Worm (Caenorhabditis elegans): Measurements from ENCODE around the gene K07F5.16.

DNA sequence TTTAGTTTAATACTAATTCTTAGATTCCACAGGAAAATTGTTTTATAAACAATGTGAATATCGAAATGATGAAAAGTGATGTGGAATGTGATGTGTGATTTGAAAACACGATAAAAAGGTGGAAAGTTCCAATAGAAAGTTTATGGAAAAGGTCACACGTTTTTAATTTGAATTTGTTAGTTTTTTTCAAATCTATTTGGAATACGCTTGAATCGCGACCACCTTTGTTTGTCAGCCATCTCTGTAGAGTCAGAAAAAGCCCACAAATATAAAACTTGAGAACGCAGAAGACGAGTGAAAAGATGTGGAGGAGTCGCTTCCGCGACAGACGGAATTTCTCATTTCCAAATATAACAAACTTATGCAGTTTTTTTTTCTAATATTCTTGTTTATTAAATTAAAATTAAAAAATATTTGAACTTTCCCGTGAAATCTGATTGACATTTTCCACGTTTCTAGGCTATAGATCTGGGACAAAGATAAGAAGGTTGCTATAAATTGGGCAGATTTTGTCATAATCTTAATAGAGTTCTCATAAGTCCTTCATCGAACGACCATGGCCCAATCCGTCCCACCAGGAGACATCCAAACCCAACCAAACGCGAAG lies 22.8 kb upstream of the K07F5.16 start, which contains the start of the genes kin-24 and msp-56:
- TF ChIP-seq F37B4.10 (GFP tag; IDR thresholded peaks at IDR 0.05), result no peak
- no peak for TF ChIP-seq nfyb-1 (GFP tag; IDR thresholded peaks at IDR 0.05)
- no peak for TF ChIP-seq dpl-1 (GFP tag; optimal IDR thresholded peaks at IDR 0.05)
- no peak for TF ChIP-seq F22D6.2 (tag; optimal IDR thresholded peaks at IDR 0.05)
- TF ChIP-seq pha-4 (tag; optimal IDR thresholded peaks at IDR 0.05), result no peak
- no peak for TF ChIP-seq nhr-90 (tag; optimal IDR thresholded peaks at IDR 0.05)
- TF ChIP-seq F49E8.2 (tag; optimal IDR thresholded peaks at IDR 0.05; ENCODE audit: insufficient read depth), result no peak
- no peak for TF ChIP-seq zfh-2 (GFP tag; conservative IDR thresholded peaks at IDR 0.05)
- TF ChIP-seq repo-1 (tag; optimal IDR thresholded peaks at IDR 0.05), result no peak
- TF ChIP-seq nfya-2 (GFP tag; IDR thresholded peaks at IDR 0.05), result no peak
- TF ChIP-seq efl-1 (GFP tag; optimal IDR thresholded peaks at IDR 0.05), result no peak

All from whole organism, young adult.